Fruit fly (Drosophila melanogaster): ENCODE data around the gene CG1750.

The CG1750 gene

dm6 chr3R:31222125-31222889 is 32.4 kb downstream of the CG1750 start:
- peak; percentile 77 for TF ChIP-seq emc (GFP tag; optimal IDR thresholded peaks at IDR 0.05)
- peak; percentile 63 for TF ChIP-seq CG18011 (GFP tag; optimal IDR thresholded peaks at IDR 0.05)
- no peak for TF ChIP-seq CG13287 (GFP tag; IDR thresholded peaks at IDR 0.05; ENCODE audit: partially characterized antibody)
- TF ChIP-seq stc (GFP tag; IDR thresholded peaks at IDR 0.05), result no peak
- peak; percentile 84 for TF ChIP-seq CG18262 (tag; optimal IDR thresholded peaks at IDR 0.05)
- peak; percentile 80 for TF ChIP-seq CG17829 (tag; optimal IDR thresholded peaks at IDR 0.05)
- TF ChIP-seq CG10274 (GFP tag; optimal IDR thresholded peaks at IDR 0.05), result peak; percentile 63
- TF ChIP-seq CG5953 (GFP tag; IDR thresholded peaks at IDR 0.05), result no peak
- no peak for TF ChIP-seq CG32767 (GFP tag; IDR thresholded peaks at IDR 0.05)
- no peak for TF ChIP-seq ara (GFP tag; IDR thresholded peaks at IDR 0.05)
- peak; percentile 71 for TF ChIP-seq CG18764 (GFP tag; optimal IDR thresholded peaks at IDR 0.05)
- TF ChIP-seq knrl (GFP tag; IDR thresholded peaks at IDR 0.05; ENCODE audit: partially characterized antibody), result no peak
- TF ChIP-seq ap (GFP tag; IDR thresholded peaks at IDR 0.05), result no peak
- peak; percentile 88 for TF ChIP-seq CG10147 (GFP tag; optimal IDR thresholded peaks at IDR 0.05)
- peak; percentile 56 for TF ChIP-seq cg (GFP tag; optimal IDR thresholded peaks at IDR 0.05)
- TF ChIP-seq CG3065 (GFP tag; optimal IDR thresholded peaks at IDR 0.05), result peak; percentile 71
- TF ChIP-seq CG2120 (GFP tag; optimal IDR thresholded peaks at IDR 0.05), result peak; percentile 92
- peak; percentile 81 for TF ChIP-seq fd96Cb (tag; optimal IDR thresholded peaks at IDR 0.05)
- TF ChIP-seq crp (GFP tag; optimal IDR thresholded peaks at IDR 0.05), result peak in 1 of 2 experiments; percentile 68
- TF ChIP-seq HmgZ (tag; optimal IDR thresholded peaks at IDR 0.05), result peak; percentile 85
- peak; percentile 66; the same call in 2 of the 3 replicates for TF ChIP-seq CG11093 (GFP tag; IDR thresholded peaks at IDR 0.05)
- peak; percentile 14 for TF ChIP-seq ash1 (GFP tag; optimal IDR thresholded peaks at IDR 0.05)
- TF ChIP-seq usp (GFP tag; optimal IDR thresholded peaks at IDR 0.05), result no peak
- TF ChIP-seq CG1792 (GFP tag; optimal IDR thresholded peaks at IDR 0.05), result peak; percentile 65
- peak in 1 of 3 experiments; percentile 85 for TF ChIP-seq lola (GFP tag; optimal IDR thresholded peaks at IDR 0.05)
- TF ChIP-seq tx (GFP tag; optimal IDR thresholded peaks at IDR 0.05), result peak; percentile 79
- peak; percentile 66 for TF ChIP-seq CG5180 (GFP tag; optimal IDR thresholded peaks at IDR 0.05)
- peak; percentile 61 for TF ChIP-seq CG11723 (GFP tag; optimal IDR thresholded peaks at IDR 0.05)
- TF ChIP-seq vvl (GFP tag; IDR thresholded peaks at IDR 0.05), result no peak
- TF ChIP-seq Six4 (GFP tag; optimal IDR thresholded peaks at IDR 0.05), result peak; percentile 71
- TF ChIP-seq Mrtf (GFP tag; IDR thresholded peaks at IDR 0.05), result no peak
- TF ChIP-seq Ravus (GFP tag; IDR thresholded peaks at IDR 0.05), result no peak
- TF ChIP-seq CG2116 (GFP tag; optimal IDR thresholded peaks at IDR 0.05), result peak; percentile 28
- no peak for TF ChIP-seq CG10366 (GFP tag; IDR thresholded peaks at IDR 0.05)
- no peak for TF ChIP-seq mld (GFP tag; IDR thresholded peaks at IDR 0.05; ENCODE audit: partially characterized antibody)
- no peak for TF ChIP-seq cad (GFP tag; optimal IDR thresholded peaks at IDR 0.05)
- TF ChIP-seq H2.0 (GFP tag; IDR thresholded peaks at IDR 0.05), result no peak
- peak; percentile 70 for TF ChIP-seq CG11398 (GFP tag; optimal IDR thresholded peaks at IDR 0.05)
- TF ChIP-seq Bgb (GFP tag; IDR thresholded peaks at IDR 0.05; ENCODE audit: partially characterized antibody), result no peak
- peak; percentile 89 for TF ChIP-seq CG12219 (GFP tag; optimal IDR thresholded peaks at IDR 0.05)
- no peak for TF ChIP-seq CG16779 (GFP tag; IDR thresholded peaks at IDR 0.05)
- TF ChIP-seq CG7786 (GFP tag; optimal IDR thresholded peaks at IDR 0.05), result peak; percentile 89
- TF ChIP-seq CG13894 (tag; optimal IDR thresholded peaks at IDR 0.05), result no peak
- no peak for TF ChIP-seq dimm (GFP tag; IDR thresholded peaks at IDR 0.05)
- TF ChIP-seq vfl (GFP tag; optimal IDR thresholded peaks at IDR 0.05), result peak; percentile 82
- no peak for TF ChIP-seq Aef1 (GFP tag; IDR thresholded peaks at IDR 0.05)
- TF ChIP-seq CG6175 (GFP tag; IDR thresholded peaks at IDR 0.05), result no peak
- no peak for TF ChIP-seq bbx (GFP tag; IDR thresholded peaks at IDR 0.05; ENCODE audit: partially characterized antibody)
- TF ChIP-seq Opbp (GFP tag; IDR thresholded peaks at IDR 0.05; ENCODE audit: partially characterized antibody), result no peak

All from whole organism, embryonic.